Fruit fly (Drosophila melanogaster): Measurements from ENCODE around the gene sbm.
A peak's percentile ranks its signal among the peaks of the same experiment; 100 is the strongest.

- TF ChIP-seq Pif1B (GFP tag; optimal IDR thresholded peaks at IDR 0.05): no peak
- TF ChIP-seq CG13204 (GFP tag; optimal IDR thresholded peaks at IDR 0.05): no peak
- TF ChIP-seq Pif1A (GFP tag; optimal IDR thresholded peaks at IDR 0.05): peak; percentile 30
- peak; percentile 10 for TF ChIP-seq CG15710 (tag; optimal IDR thresholded peaks at IDR 0.05)
- peak; percentile 13 for TF ChIP-seq CG9948 (tag; optimal IDR thresholded peaks at IDR 0.05)
- TF ChIP-seq CG17806 (tag; optimal IDR thresholded peaks at IDR 0.05): no peak
- no peak for TF ChIP-seq Ets98B (GFP tag; IDR thresholded peaks at IDR 0.05)
- no peak for TF ChIP-seq rn (GFP tag; IDR thresholded peaks at IDR 0.05)
- no peak for TF ChIP-seq D1 (tag; optimal IDR thresholded peaks at IDR 0.05)
- no peak for TF ChIP-seq EcR (GFP tag; optimal IDR thresholded peaks at IDR 0.05)
- TF ChIP-seq CG8159 (tag; optimal IDR thresholded peaks at IDR 0.05): peak; percentile 24
- TF ChIP-seq CG32121 (GFP tag; IDR thresholded peaks at IDR 0.05): no peak
- TF ChIP-seq CG12605 (GFP tag; IDR thresholded peaks at IDR 0.05): no peak
- no peak for TF ChIP-seq Snoo (tag; optimal IDR thresholded peaks at IDR 0.05)
Observed at dm6 chrX:14622179-14622578, 19.8 kb upstream of the sbm start.

Measured in whole organism, pupa.